Worm (Caenorhabditis elegans) whole organism, young adult: ENCODE results near the gene ugt-5.

Experiments
- B0019.2 ChIP-seq: fragments of 200-800 bp; sonication (Bioruptor generic); conservative IDR thresholded peaks from 2 replicates; pipeline ENCODE4 v1.3.6; 2022; ENCODE audit warnings: missing genetic modification reagents, missing genetic modification characterization, missing compliant biosample characterization
- B0336.3 ChIP-seq: fragments of 200-800 bp; sonication (Bioruptor generic); IDR thresholded peaks from 2 replicates; pipeline ENCODE4 v1.3.6; 2022; ENCODE audit warnings: missing genetic modification characterization, missing compliant biosample characterization
- C17E4.6 ChIP-seq: fragments of 200-800 bp; sonication (Bioruptor generic); IDR thresholded peaks from 2 replicates; pipeline ENCODE4 v1.3.6; 2022; ENCODE audit warnings: missing genetic modification reagents, missing genetic modification characterization, missing compliant biosample characterization
- F10E7.11 ChIP-seq: sonication (generic microtip); optimal IDR thresholded peaks from 2 replicates; lab custom pipeline; 2017; ENCODE audit warnings: mild to moderate bottlenecking, missing genetic modification characterization, moderate library complexity, missing compliant biosample characterization
- F49E8.2 ChIP-seq: sonication (generic microtip); optimal IDR thresholded peaks from 3 replicates; lab custom pipeline; 2017; ENCODE audit warnings: missing genetic modification characterization, mild to moderate bottlenecking, missing compliant biosample characterization, antibody characterized with exemption, moderate library complexity; ENCODE audit not compliant: insufficient read depth
- F55B11.4 ChIP-seq: sonication (generic microtip); optimal IDR thresholded peaks from 2 replicates; lab custom pipeline; 2016; ENCODE audit warnings: missing compliant biosample characterization, missing genetic modification characterization, borderline replicate concordance; ENCODE audit not compliant: insufficient read depth
- T26A5.8 ChIP-seq: sonication (generic microtip); optimal IDR thresholded peaks from 2 replicates; lab custom pipeline; 2016; ENCODE audit warnings: missing genetic modification characterization, missing compliant biosample characterization
- Y79H2A.3 ChIP-seq: fragments of 200-800 bp; sonication (Bioruptor generic); conservative IDR thresholded peaks from 2 replicates; pipeline ENCODE4 v1.3.6; 2022; ENCODE audit warnings: missing genetic modification reagents, missing genetic modification characterization, missing compliant biosample characterization
- atf-7 ChIP-seq: sonication (generic microtip); optimal IDR thresholded peaks from 2 replicates; lab custom pipeline; 2017; ENCODE audit warnings: mild to moderate bottlenecking, missing genetic modification characterization, missing compliant biosample characterization
- attf-5 ChIP-seq: fragments of 200-800 bp; sonication (Bioruptor generic); optimal IDR thresholded peaks from 2 replicates; lab custom pipeline; 2018; ENCODE audit warnings: mild to moderate bottlenecking, missing genetic modification characterization, missing compliant biosample characterization
- bed-1 ChIP-seq: fragments of 200-800 bp; sonication (Bioruptor generic); IDR thresholded peaks from 2 replicates; pipeline ENCODE4 v1.3.6; 2022; ENCODE audit warnings: missing genetic modification reagents, missing genetic modification characterization, missing compliant biosample characterization
- cebp-1 ChIP-seq, 2 experiments: fragments of 200-800 bp in 1 of 2; sonication (Bioruptor generic) in 1 of 2; sonication (generic microtip) in 1 of 2; IDR thresholded peaks in 1 of 2; optimal IDR thresholded peaks in 1 of 2; 2 replicates each; pipeline versions ENCODE4 v1.3.6 to Lab custom; 2017 to 2022; ENCODE audit warnings: missing compliant biosample characterization in 2 of 2, missing genetic modification characterization in 2 of 2, mild to moderate bottlenecking in 1 of 2, missing genetic modification reagents in 1 of 2, moderate library complexity in 1 of 2
- cebp-2 ChIP-seq: fragments of 200-800 bp; sonication (Bioruptor generic); IDR thresholded peaks from 2 replicates; pipeline ENCODE4 v1.3.6; 2022; ENCODE audit warnings: missing genetic modification characterization, missing compliant biosample characterization
- ceh-58 ChIP-seq: fragments of 200-800 bp; sonication (Bioruptor generic); IDR thresholded peaks from 2 replicates; pipeline ENCODE4 v1.3.6; 2022; ENCODE audit warnings: missing genetic modification characterization, missing compliant biosample characterization
- ceh-79 ChIP-seq: sonication (generic microtip); optimal IDR thresholded peaks from 2 replicates; lab custom pipeline; 2017; ENCODE audit warnings: mild to moderate bottlenecking, missing genetic modification characterization, missing compliant biosample characterization
- dox-1 ChIP-seq: fragments of 200-800 bp; sonication (Bioruptor generic); IDR thresholded peaks from 2 replicates; pipeline ENCODE4 v1.3.6; 2022; ENCODE audit warnings: missing genetic modification reagents, missing genetic modification characterization, missing compliant biosample characterization
- dpff-1 ChIP-seq: sonication (generic microtip); optimal IDR thresholded peaks from 2 replicates; lab custom pipeline; 2017; ENCODE audit warnings: mild to moderate bottlenecking, missing genetic modification characterization, missing compliant biosample characterization
- egl-18 ChIP-seq: fragments of 200-800 bp; sonication (Bioruptor generic); IDR thresholded peaks from 2 replicates; pipeline ENCODE4 v1.3.6; 2022; ENCODE audit warnings: missing genetic modification reagents, missing genetic modification characterization, missing compliant biosample characterization
- fkh-3 ChIP-seq: sonication (generic microtip); optimal IDR thresholded peaks from 2 replicates; lab custom pipeline; 2016; ENCODE audit warnings: mild to moderate bottlenecking, missing genetic modification characterization, missing compliant biosample characterization
- him-1 ChIP-seq: sonication (generic microtip); optimal IDR thresholded peaks from 2 replicates; lab custom pipeline; 2016; ENCODE audit warnings: missing genotype, missing genetic modification reagents, missing genetic modification characterization, missing compliant biosample characterization
- hlh-12 ChIP-seq: sonication (generic microtip); optimal IDR thresholded peaks from 2 replicates; lab custom pipeline; 2016; ENCODE audit warnings: missing genetic modification characterization, missing compliant biosample characterization
- let-526 ChIP-seq: fragments of 200-800 bp; sonication (Bioruptor generic); IDR thresholded peaks from 2 replicates; pipeline ENCODE4 v1.3.6; 2022; ENCODE audit warnings: missing genetic modification reagents, missing genetic modification characterization, missing compliant biosample characterization
- lir-1 ChIP-seq: fragments of 200-800 bp; sonication (Bioruptor generic); conservative IDR thresholded peaks from 2 replicates; pipeline ENCODE4 v1.3.6; 2022; ENCODE audit warnings: missing genetic modification reagents, missing genetic modification characterization, missing compliant biosample characterization
- lsl-1 ChIP-seq: fragments of 200-800 bp; sonication (Bioruptor generic); optimal IDR thresholded peaks from 2 replicates; lab custom pipeline; 2018; ENCODE audit warnings: mild to moderate bottlenecking, missing genetic modification characterization, moderate library complexity, missing compliant biosample characterization
- madf-3 ChIP-seq: fragments of 200-800 bp; sonication (Bioruptor generic); IDR thresholded peaks from 2 replicates; pipeline ENCODE4 v1.3.6; 2022; ENCODE audit warnings: missing genetic modification reagents, missing genetic modification characterization, missing compliant biosample characterization
- mxl-1 ChIP-seq: sonication (generic microtip); optimal IDR thresholded peaks from 2 replicates; lab custom pipeline; 2016; ENCODE audit warnings: missing genetic modification characterization, missing compliant biosample characterization
- nfya-2 ChIP-seq: fragments of 200-800 bp; sonication (Bioruptor generic); IDR thresholded peaks from 2 replicates; pipeline ENCODE4 v1.3.6; 2022; ENCODE audit warnings: missing genetic modification reagents, missing genetic modification characterization, missing compliant biosample characterization
- nfyb-1 ChIP-seq: fragments of 200-800 bp; sonication (Bioruptor generic); IDR thresholded peaks from 2 replicates; pipeline ENCODE4 v1.3.6; 2022; ENCODE audit warnings: missing genetic modification reagents, missing genetic modification characterization, missing compliant biosample characterization
- nhr-179 ChIP-seq: sonication (generic microtip); optimal IDR thresholded peaks from 2 replicates; lab custom pipeline; 2016; ENCODE audit warnings: mild to moderate bottlenecking, missing genetic modification characterization, missing compliant biosample characterization
- nhr-27 ChIP-seq: fragments of 200-800 bp; sonication (Bioruptor generic); optimal IDR thresholded peaks from 2 replicates; lab custom pipeline; 2018; ENCODE audit warnings: mild to moderate bottlenecking, missing genetic modification characterization, moderate library complexity, missing compliant biosample characterization
- nhr-80 ChIP-seq: sonication (generic microtip); optimal IDR thresholded peaks from 2 replicates; lab custom pipeline; 2016; ENCODE audit warnings: missing genetic modification characterization, missing compliant biosample characterization
- repo-1 ChIP-seq: sonication (generic microtip); optimal IDR thresholded peaks from 2 replicates; lab custom pipeline; 2017; ENCODE audit warnings: mild to moderate bottlenecking, missing genetic modification characterization, missing compliant biosample characterization
- sdz-38 ChIP-seq: sonication (generic microtip); optimal IDR thresholded peaks from 2 replicates; lab custom pipeline; 2016; ENCODE audit warnings: missing genotype, missing genetic modification characterization, missing compliant biosample characterization
- tbp1 ChIP-seq: fragments of 200-800 bp; sonication (Bioruptor generic); optimal IDR thresholded peaks from 2 replicates; lab custom pipeline; 2018; ENCODE audit warnings: mild to moderate bottlenecking, missing genetic modification characterization, missing compliant biosample characterization
- unc-62 ChIP-seq: fragments of 150-350 bp; optimal IDR thresholded peaks from 2 replicates; lab custom pipeline; 2014; ENCODE audit warnings: missing biosample characterization, missing genetic modification reagents, missing genetic modification characterization
- xnd-1 ChIP-seq: sonication (generic microtip); optimal IDR thresholded peaks from 2 replicates; lab custom pipeline; 2016; ENCODE audit warnings: missing genotype, missing genetic modification reagents, missing genetic modification characterization, missing compliant biosample characterization
- zim-3 ChIP-seq: sonication (generic microtip); optimal IDR thresholded peaks from 2 replicates; lab custom pipeline; 2017; ENCODE audit warnings: mild to moderate bottlenecking, missing genetic modification characterization, moderate library complexity, missing compliant biosample characterization
- ztf-22 ChIP-seq: fragments of 200-800 bp; sonication (Bioruptor generic); optimal IDR thresholded peaks from 2 replicates; lab custom pipeline; 2018; ENCODE audit warnings: mild to moderate bottlenecking, missing genetic modification characterization, moderate library complexity, missing compliant biosample characterization
- ztf-26 ChIP-seq: sonication (generic microtip); optimal IDR thresholded peaks from 2 replicates; lab custom pipeline; 2017; ENCODE audit warnings: missing genetic modification characterization, missing compliant biosample characterization
- ztf-28 ChIP-seq: fragments of 200-800 bp; sonication (Bioruptor generic); IDR thresholded peaks from 2 replicates; pipeline ENCODE4 v1.3.6; 2022; ENCODE audit warnings: missing genetic modification reagents, missing genetic modification characterization, missing compliant biosample characterization
- ztf-6 ChIP-seq: fragments of 200-800 bp; sonication (Bioruptor generic); IDR thresholded peaks from 2 replicates; pipeline ENCODE4 v1.3.6; 2022; ENCODE audit warnings: missing genetic modification reagents, missing genetic modification characterization, missing compliant biosample characterization

ugt-5 gene

DNA sequence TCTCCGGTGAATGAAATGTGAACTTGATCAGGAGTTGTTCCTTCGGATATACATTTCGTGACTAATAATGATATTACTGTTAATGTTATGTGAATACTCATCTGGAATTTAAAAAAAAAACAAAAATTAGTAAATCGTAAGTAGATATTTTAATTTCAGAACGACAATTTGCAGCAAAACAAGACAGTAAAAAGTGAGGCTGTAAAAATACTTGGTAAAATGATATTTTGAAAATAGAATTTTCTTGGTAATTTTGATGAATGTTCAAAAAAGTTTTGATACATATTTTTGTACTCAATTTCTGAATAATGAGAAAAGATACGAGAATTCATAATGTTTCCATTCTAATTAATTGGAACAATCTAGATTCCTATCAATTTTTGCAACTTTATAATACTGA lies 33.1 kb downstream of the ugt-5 start, which contains the start of gene papl-1 (continued):
- TF ChIP-seq nhr-27 (tag; lab: Kevin White, UChicago) (no peak), ztf-6 (no peak)

DNA sequence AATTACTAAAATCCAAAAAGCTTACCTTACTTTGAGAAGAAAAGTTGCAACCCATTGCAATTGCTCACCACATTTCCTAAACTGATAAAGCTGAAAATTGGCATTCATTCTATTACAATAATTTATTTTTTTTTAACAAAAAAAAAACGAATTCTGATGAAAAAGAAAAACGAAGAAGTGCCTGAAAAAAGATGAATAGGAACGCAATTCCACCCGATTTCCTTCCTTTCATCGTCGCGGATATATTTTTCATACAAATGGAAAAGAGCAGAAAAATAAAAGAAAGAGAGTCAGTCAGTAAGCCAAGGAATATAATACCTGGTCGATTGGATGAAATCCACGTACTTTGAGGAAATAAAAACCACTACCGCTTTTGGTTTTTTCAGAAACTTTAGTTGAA lies 37.9 kb downstream of the ugt-5 start, which contains the start of gene gpa-13:
TSS of gene gpa-13 (minus strand) at position 101 of the 400 bp plus-strand sequence.
- no peak for TF ChIP-seq ceh-79 (tag; lab: Kevin White, UChicago)
- no peak for TF ChIP-seq nhr-179 (tag; lab: Kevin White, UChicago)
- no peak for TF ChIP-seq mxl-1 (tag; lab: Kevin White, UChicago)
- no peak for TF ChIP-seq tbp1
- TF ChIP-seq attf-5, result no peak
- no peak for TF ChIP-seq bed-1 (GFP tag; lab: Robert Waterston, UW)
- no peak for TF ChIP-seq F10E7.11 (tag; lab: Kevin White, UChicago)
- no peak for TF ChIP-seq cebp-1 (GFP tag; IDR thresholded peaks at IDR 0.05; lab: Robert Waterston, UW)
- TF ChIP-seq cebp-1 (tag; optimal IDR thresholded peaks at IDR 0.05; lab: Kevin White, UChicago), result no peak
- no peak for TF ChIP-seq nhr-80 (tag; lab: Kevin White, UChicago)

DNA sequence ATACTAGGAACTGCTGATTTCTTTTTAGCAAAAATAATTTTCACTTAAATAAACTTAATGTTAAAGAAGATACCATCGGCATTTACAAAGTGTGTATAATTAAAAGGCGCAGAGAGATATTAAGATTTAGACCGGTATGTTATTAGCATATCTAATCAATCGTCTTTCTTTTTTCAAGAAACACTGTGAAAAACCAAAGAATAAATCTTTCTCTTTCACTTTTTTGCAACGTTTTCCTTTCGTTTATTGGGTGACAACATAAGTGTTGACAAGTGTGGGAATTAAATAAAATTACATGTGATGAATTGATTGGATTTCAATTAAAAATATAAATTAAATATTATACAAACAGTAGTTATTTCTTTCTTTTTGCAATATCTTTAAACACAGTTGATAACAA lies 40.4 kb downstream of the ugt-5 start, which contains the start of gene C15C8.8:
TSS of gene C15C8.8 (minus strand) at position 101 of the 400 bp plus-strand sequence.
- TF ChIP-seq B0336.3 (GFP tag; lab: Robert Waterston, UW), result no peak
- no peak for TF ChIP-seq hlh-12 (tag; lab: Kevin White, UChicago)
- TF ChIP-seq B0019.2 (GFP tag; lab: Robert Waterston, UW), result no peak
- TF ChIP-seq nfya-2 (GFP tag; lab: Robert Waterston, UW), result no peak
- TF ChIP-seq ceh-58 (GFP tag; lab: Robert Waterston, UW), result no peak
- TF ChIP-seq F55B11.4, result no peak
- TF ChIP-seq xnd-1 (tag; lab: Kevin White, UChicago), result no peak
- no peak for TF ChIP-seq him-1 (tag; lab: Kevin White, UChicago)
- no peak for TF ChIP-seq unc-62 (GFP tag; lab: Kevin White, UChicago)
- no peak for TF ChIP-seq C17E4.6 (GFP tag; lab: Robert Waterston, UW)
- no peak for TF ChIP-seq atf-7
- no peak for TF ChIP-seq lsl-1 (GFP tag; lab: Kevin White, UChicago)
- TF ChIP-seq F49E8.2 (tag; lab: Kevin White, UChicago), result no peak
- TF ChIP-seq zim-3 (tag; lab: Kevin White, UChicago), result no peak
- no peak for TF ChIP-seq fkh-3
- no peak for TF ChIP-seq dox-1
- TF ChIP-seq, all 124 proteins: peak for 0

DNA sequence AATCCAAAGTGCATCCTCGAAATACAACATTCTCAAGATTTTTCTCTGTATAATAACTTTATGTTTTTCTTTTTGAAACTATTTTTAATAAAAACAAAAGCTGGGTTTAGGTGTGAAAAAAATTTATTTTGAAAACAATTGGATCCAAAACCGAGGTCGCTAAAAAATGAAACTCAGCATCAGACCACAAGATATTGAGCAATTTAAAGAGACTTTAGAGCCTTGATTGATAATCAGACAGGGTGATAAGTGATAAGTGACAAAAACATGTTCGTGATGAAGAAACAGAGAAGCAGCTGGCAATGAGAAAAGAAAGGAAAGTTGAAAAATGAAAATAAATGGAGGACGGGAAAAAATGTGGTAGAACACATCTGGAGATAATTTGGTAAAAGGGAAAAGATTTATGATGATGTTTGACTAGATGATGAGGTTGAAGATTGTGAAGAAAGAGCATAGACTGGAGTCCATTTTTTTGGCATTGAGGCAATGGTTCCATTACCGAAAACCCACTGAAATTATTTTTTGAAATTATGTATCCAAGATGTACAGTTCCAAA lies 41.2 kb downstream of the ugt-5 start, which contains the start of gene C15C8.6:
TSS of gene C15C8.6 (minus strand) at position 51 of the 556 bp plus-strand sequence.
- TF ChIP-seq Y79H2A.3 (GFP tag; lab: Robert Waterston, UW) (no peak), nfyb-1 (no peak), nhr-27 (tag; lab: Kevin White, UChicago) (no peak), T26A5.8 (tag; lab: Kevin White, UChicago) (no peak), sdz-38 (tag; lab: Kevin White, UChicago) (no peak), nhr-80 (tag; lab: Kevin White, UChicago) (no peak), dpff-1 (tag; lab: Kevin White, UChicago) (no peak), ztf-28 (GFP tag; lab: Robert Waterston, UW) (no peak), ztf-22 (GFP tag; lab: Kevin White, UChicago) (no peak), repo-1 (tag; lab: Kevin White, UChicago) (no peak), lir-1 (GFP tag; lab: Robert Waterston, UW) (no peak), ztf-26 (tag; lab: Kevin White, UChicago) (no peak), let-526 (GFP tag; lab: Robert Waterston, UW) (no peak), cebp-2 (GFP tag; lab: Robert Waterston, UW) (no peak), madf-3 (GFP tag; lab: Robert Waterston, UW) (no peak), attf-5 (no peak), egl-18 (GFP tag; lab: Robert Waterston, UW) (no peak)
